Worm (Caenorhabditis elegans) whole organism, mixed stage, embryonic: ENCODE data around the gene ung-1.

Experiments
- blmp-1 ChIP-seq: fragments of 150-350 bp; optimal IDR thresholded peaks from 2 replicates; lab custom pipeline; 2014; ENCODE audit warnings: missing biosample characterization, missing genetic modification characterization
- nhr-237 ChIP-seq: fragments of 150-350 bp; optimal IDR thresholded peaks from 2 replicates; lab custom pipeline; 2014; ENCODE audit warnings: missing biosample characterization, missing genetic modification characterization
- sptf-1 ChIP-seq: sonication (generic microtip); optimal IDR thresholded peaks from 2 replicates; lab custom pipeline; 2017; ENCODE audit warnings: mild to moderate bottlenecking, missing genetic modification characterization, moderate library complexity, missing compliant biosample characterization

DNA sequence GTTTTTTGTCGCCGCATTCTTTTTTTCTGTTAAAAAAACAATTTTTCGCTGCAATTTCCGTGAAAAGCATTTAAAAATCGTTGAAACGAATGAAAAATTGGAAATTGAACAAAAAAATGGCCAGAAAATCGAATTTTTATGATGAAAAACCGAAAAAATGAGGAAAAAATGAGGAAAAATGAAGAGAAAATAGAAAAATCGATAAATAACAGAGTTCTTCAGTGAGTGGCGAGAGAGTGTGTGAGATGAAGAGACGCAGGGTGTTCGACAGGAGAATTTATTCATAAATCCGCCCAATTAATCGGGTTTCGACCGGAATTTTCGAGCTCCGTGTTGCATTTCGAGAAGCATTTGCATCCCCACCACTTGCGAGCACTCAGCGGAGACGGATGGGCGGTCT, 2.6 kb downstream of the ung-1 start, which contains the start of gene Y56A3A.28:
- TF ChIP-seq blmp-1 (tag; lab: Kevin White, UChicago) (no peak), nhr-237 (tag; lab: Kevin White, UChicago) (no peak), sptf-1 (no peak)
